Worm (Caenorhabditis elegans): ENCODE measurements around the gene T02E9.5.

The T02E9.5 gene

ce11 chrV:11385060-11385459 is 43.0 kb downstream of the T02E9.5 start, which contains the start of gene col-154:
TSS of gene col-154 (plus strand) at chrV:11385360.
- TF ChIP-seq nhr-10 (tag; optimal IDR thresholded peaks at IDR 0.05) (no peak), zip-2 (tag; optimal IDR thresholded peaks at IDR 0.05) (no peak)

ce11 chrV:11385583-11385982 is 43.5 kb downstream of the T02E9.5 start:
- peak; percentile 79 for TF ChIP-seq set-16 (GFP tag; IDR thresholded peaks at IDR 0.05)

ce11 chrV:11386428-11386827 is 44.4 kb downstream of the T02E9.5 start, which contains the start of gene F55C10.4:
TSS of gene F55C10.4 (plus strand) at chrV:11386728.
- TF ChIP-seq dmd-6 (GFP tag; IDR thresholded peaks at IDR 0.05) (no peak), D1046.2 (GFP tag; IDR thresholded peaks at IDR 0.05) (no peak), lin-39 (tag; optimal IDR thresholded peaks at IDR 0.05) (no peak), daf-16 (GFP tag; optimal IDR thresholded peaks at IDR 0.05) (no peak), daf-16 (tag; optimal IDR thresholded peaks at IDR 0.05) (no peak), nhr-42 (GFP tag; IDR thresholded peaks at IDR 0.05) (no peak), tag-97 (GFP tag; IDR thresholded peaks at IDR 0.05) (no peak), mep-1 (tag; optimal IDR thresholded peaks at IDR 0.05) (no peak), nhr-6 (tag; optimal IDR thresholded peaks at IDR 0.05) (no peak), mxl-2 (GFP tag; conservative IDR thresholded peaks at IDR 0.05) (no peak), nhr-77 (tag; optimal IDR thresholded peaks at IDR 0.05) (no peak)

- TF ChIP-seq ztf-11 (tag; optimal IDR thresholded peaks at IDR 0.05) (no peak), dve-1 (tag; optimal IDR thresholded peaks at IDR 0.05; ENCODE audit: insufficient read depth) (no peak), hlh-11 (tag; optimal IDR thresholded peaks at IDR 0.05) (no peak), gei-8 (GFP tag; optimal IDR thresholded peaks at IDR 0.05) (no peak), lin-15B (tag; optimal IDR thresholded peaks at IDR 0.05) (no peak), lin-38 (GFP tag; IDR thresholded peaks at IDR 0.05) (no peak), Y75B8A.6 (GFP tag; IDR thresholded peaks at IDR 0.05) (no peak), fos-1 (tag; optimal IDR thresholded peaks at IDR 0.05) (no peak), lin-39 (tag; optimal IDR thresholded peaks at IDR 0.05) (no peak), fkh-10 (GFP tag; optimal IDR thresholded peaks at IDR 0.05) (no peak), nhr-76 (tag; optimal IDR thresholded peaks at IDR 0.05) (no peak), cey-2 (tag; optimal IDR thresholded peaks at IDR 0.05; ENCODE audit: borderline replicate concordance, insufficient read depth) (no peak), Y5F2A.4 (GFP tag; optimal IDR thresholded peaks at IDR 0.05) (no peak), T20F7.1 (GFP tag; optimal IDR thresholded peaks at IDR 0.05) (no peak), nhr-102 (tag; optimal IDR thresholded peaks at IDR 0.05) (no peak), pqm-1 (tag; optimal IDR thresholded peaks at IDR 0.05) (no peak), nhr-6 (tag; optimal IDR thresholded peaks at IDR 0.05) (no peak), F49E8.2 (tag; optimal IDR thresholded peaks at IDR 0.05; ENCODE audit: borderline replicate concordance) (no peak), vab-7 (GFP tag; IDR thresholded peaks at IDR 0.05) (no peak), ZK337.2 (GFP tag; IDR thresholded peaks at IDR 0.05) (no peak)
These were observed 47.7 kb downstream of the T02E9.5 start, which contains the start of gene col-155 for ce11 chrV:11389776-11390175. TSS of gene col-155 (minus strand) at chrV:11389876.

- TF ChIP-seq ceh-44 (GFP tag; IDR thresholded peaks at IDR 0.05) (no peak), snpc-1.2 (GFP tag; IDR thresholded peaks at IDR 0.05) (no peak), aha-1 (tag) (peak; percentile 31)
These were observed 48.4 kb downstream of the T02E9.5 start, which contains the start of the genes K03B8.11 and K03B8.14 for ce11 chrV:11390394-11390793. TSS of gene K03B8.11 (minus strand) at chrV:11390494. TSS of gene K03B8.14 (plus strand) at chrV:11390503.

All from whole organism, L4 larva.